Worm (Caenorhabditis elegans) whole organism, late embryonic: ENCODE measurements around the gene col-135.

Source experiments
- C08G9.2 ChIP-seq: sonication (generic microtip); optimal IDR thresholded peaks from 2 replicates; lab custom pipeline; 2016; ENCODE audit warnings: mild to moderate bottlenecking, missing genetic modification characterization, moderate library complexity, missing compliant biosample characterization
- K09A11.1 ChIP-seq: sonication (generic microtip); optimal IDR thresholded peaks from 2 replicates; lab custom pipeline; 2017; ENCODE audit warnings: antibody characterized with exemption, mild to moderate bottlenecking, missing genetic modification characterization, missing compliant biosample characterization; ENCODE audit not compliant: insufficient read depth
- Y22D7AL.16 ChIP-seq: sonication (generic microtip); optimal IDR thresholded peaks from 2 replicates; lab custom pipeline; 2016; ENCODE audit warnings: missing genetic modification characterization, missing compliant biosample characterization
- ama-1 ChIP-seq: fragments of 150-350 bp; optimal IDR thresholded peaks from 2 replicates; lab custom pipeline; 2014
- ceh-14 ChIP-seq: sonication (generic microtip); optimal IDR thresholded peaks from 2 replicates; lab custom pipeline; 2016; ENCODE audit warnings: missing genotype, missing genetic modification characterization, missing compliant biosample characterization
- ceh-18 ChIP-seq: sonication (generic microtip); optimal IDR thresholded peaks from 2 replicates; lab custom pipeline; 2016; ENCODE audit warnings: missing genetic modification characterization, missing compliant biosample characterization
- ceh-19 ChIP-seq: fragments of 200-800 bp; sonication (Bioruptor generic); optimal IDR thresholded peaks from 2 replicates; lab custom pipeline; 2018; ENCODE audit warnings: mild to moderate bottlenecking, missing genetic modification characterization, missing compliant biosample characterization
- ceh-24 ChIP-seq: sonication (generic microtip); optimal IDR thresholded peaks from 2 replicates; lab custom pipeline; 2016; ENCODE audit warnings: mild to moderate bottlenecking, missing genetic modification characterization, missing compliant biosample characterization
- ceh-31 ChIP-seq: sonication (generic microtip); optimal IDR thresholded peaks from 2 replicates; lab custom pipeline; 2016; ENCODE audit warnings: missing genetic modification characterization, missing compliant biosample characterization
- ceh-34 ChIP-seq: sonication (generic microtip); optimal IDR thresholded peaks from 2 replicates; lab custom pipeline; 2016; ENCODE audit warnings: mild to moderate bottlenecking, missing genetic modification characterization, missing compliant biosample characterization
- ceh-6 ChIP-seq: fragments of 200-800 bp; sonication (Bioruptor generic); optimal IDR thresholded peaks from 2 replicates; lab custom pipeline; 2018; ENCODE audit warnings: mild to moderate bottlenecking, missing genetic modification characterization, missing compliant biosample characterization
- che-1 ChIP-seq: sonication (generic microtip); optimal IDR thresholded peaks from 2 replicates; lab custom pipeline; 2016; ENCODE audit warnings: mild to moderate bottlenecking, missing genetic modification characterization, missing compliant biosample characterization
- ets-4 ChIP-seq: sonication (generic microtip); optimal IDR thresholded peaks from 2 replicates; lab custom pipeline; 2016; ENCODE audit warnings: missing genetic modification characterization, missing compliant biosample characterization
- eyg-1 ChIP-seq: sonication (generic microtip); optimal IDR thresholded peaks from 2 replicates; lab custom pipeline; 2016; ENCODE audit warnings: missing genotype, missing genetic modification characterization, missing compliant biosample characterization
- fax-1 ChIP-seq: sonication (generic microtip); optimal IDR thresholded peaks from 2 replicates; lab custom pipeline; 2016; ENCODE audit warnings: missing genotype, missing genetic modification characterization, missing compliant biosample characterization
- fkh-6 ChIP-seq: sonication (generic microtip); optimal IDR thresholded peaks from 2 replicates; lab custom pipeline; 2016; ENCODE audit warnings: missing genetic modification characterization, missing compliant biosample characterization
- gmeb-2 ChIP-seq: sonication (generic microtip); optimal IDR thresholded peaks from 2 replicates; lab custom pipeline; 2016; ENCODE audit warnings: missing genetic modification characterization, inconsistent platforms, missing compliant biosample characterization
- hlh-15 ChIP-seq: sonication (generic microtip); optimal IDR thresholded peaks from 2 replicates; lab custom pipeline; 2016; ENCODE audit warnings: missing genetic modification characterization, missing compliant biosample characterization
- hlh-30 ChIP-seq: sonication (generic microtip); optimal IDR thresholded peaks from 2 replicates; lab custom pipeline; 2017; ENCODE audit warnings: antibody characterized with exemption, missing genetic modification characterization, missing compliant biosample characterization; ENCODE audit not compliant: insufficient read depth
- hlh-6 ChIP-seq: sonication (generic microtip); optimal IDR thresholded peaks from 2 replicates; lab custom pipeline; 2016; ENCODE audit warnings: missing genotype, missing genetic modification characterization, missing compliant biosample characterization
- lin-11 ChIP-seq: fragments of 200-800 bp; sonication (Bioruptor generic); optimal IDR thresholded peaks from 2 replicates; lab custom pipeline; 2018; ENCODE audit warnings: mild to moderate bottlenecking, missing genetic modification characterization, missing compliant biosample characterization
- mec-3 ChIP-seq: sonication (generic microtip); optimal IDR thresholded peaks from 2 replicates; lab custom pipeline; 2016; ENCODE audit warnings: borderline replicate concordance, missing genetic modification characterization, missing compliant biosample characterization
- nfya-1 ChIP-seq: sonication (generic microtip); optimal IDR thresholded peaks from 2 replicates; lab custom pipeline; 2017; ENCODE audit warnings: missing genetic modification characterization, mild to moderate bottlenecking, missing compliant biosample characterization, antibody characterized with exemption, moderate library complexity
- nhr-11 ChIP-seq: fragments of 150-350 bp; optimal IDR thresholded peaks from 2 replicates; lab custom pipeline; 2014; ENCODE audit warnings: missing biosample characterization, missing genetic modification characterization
- nhr-232 ChIP-seq: sonication (generic microtip); optimal IDR thresholded peaks from 2 replicates; lab custom pipeline; 2016; ENCODE audit warnings: missing genetic modification characterization, missing compliant biosample characterization
- pag-3 ChIP-seq: sonication (generic microtip); optimal IDR thresholded peaks from 2 replicates; lab custom pipeline; 2016; ENCODE audit warnings: missing compliant biosample characterization, missing genetic modification characterization, borderline replicate concordance
- pat-9 ChIP-seq: fragments of 200-800 bp; sonication (Bioruptor generic); optimal IDR thresholded peaks from 2 replicates; lab custom pipeline; 2018; ENCODE audit warnings: mild to moderate bottlenecking, missing genetic modification characterization, moderate library complexity, missing compliant biosample characterization
- pax-1 ChIP-seq: fragments of 150-350 bp; optimal IDR thresholded peaks from 2 replicates; lab custom pipeline; 2014; ENCODE audit warnings: missing biosample characterization, missing genetic modification characterization
- pha-2 ChIP-seq: sonication (generic microtip); optimal IDR thresholded peaks from 2 replicates; lab custom pipeline; 2017; ENCODE audit warnings: mild to moderate bottlenecking, missing genetic modification characterization, missing compliant biosample characterization
- ref-2 ChIP-seq: sonication (generic microtip); optimal IDR thresholded peaks from 2 replicates; lab custom pipeline; 2016; ENCODE audit warnings: missing genetic modification characterization, missing compliant biosample characterization
- sox-2 ChIP-seq: fragments of 200-800 bp; sonication (Bioruptor generic); IDR thresholded peaks from 2 replicates; pipeline ENCODE4 v1.3.6; 2022; ENCODE audit warnings: missing genetic modification reagents, missing genetic modification characterization, missing compliant biosample characterization
- syd-9 ChIP-seq: sonication (generic microtip); optimal IDR thresholded peaks from 2 replicates; lab custom pipeline; 2016; ENCODE audit warnings: mild to moderate bottlenecking, missing genetic modification characterization, moderate library complexity, missing compliant biosample characterization
- tbx-2 ChIP-seq: sonication (generic microtip); optimal IDR thresholded peaks from 2 replicates; lab custom pipeline; 2016; ENCODE audit warnings: missing genetic modification characterization, missing compliant biosample characterization
- tbx-7 ChIP-seq: sonication (generic microtip); optimal IDR thresholded peaks from 2 replicates; lab custom pipeline; 2016; ENCODE audit warnings: missing genotype, missing genetic modification characterization, missing compliant biosample characterization
- ttx-3 ChIP-seq: sonication (generic microtip); optimal IDR thresholded peaks from 2 replicates; lab custom pipeline; 2016; ENCODE audit warnings: missing genetic modification reagents, missing genetic modification characterization, missing compliant biosample characterization
- unc-3 ChIP-seq, 2 experiments: fragments of 200-800 bp in 1 of 2; sonication (Bioruptor generic) in 1 of 2; sonication (generic microtip) in 1 of 2; conservative IDR thresholded peaks in 1 of 2; optimal IDR thresholded peaks in 1 of 2; 2 replicates each; pipeline versions ENCODE4 v1.3.6 to Lab custom; 2016 to 2022; ENCODE audit warnings: missing compliant biosample characterization in 2 of 2, missing genetic modification characterization in 2 of 2, missing genetic modification reagents in 1 of 2
- unc-42 ChIP-seq: sonication (generic microtip); optimal IDR thresholded peaks from 2 replicates; lab custom pipeline; 2016; ENCODE audit warnings: missing genotype, missing genetic modification characterization, missing compliant biosample characterization
- zip-5 ChIP-seq: sonication (generic microtip); optimal IDR thresholded peaks from 2 replicates; lab custom pipeline; 2016; ENCODE audit warnings: missing genetic modification characterization, missing compliant biosample characterization

col-135 gene

DNA sequence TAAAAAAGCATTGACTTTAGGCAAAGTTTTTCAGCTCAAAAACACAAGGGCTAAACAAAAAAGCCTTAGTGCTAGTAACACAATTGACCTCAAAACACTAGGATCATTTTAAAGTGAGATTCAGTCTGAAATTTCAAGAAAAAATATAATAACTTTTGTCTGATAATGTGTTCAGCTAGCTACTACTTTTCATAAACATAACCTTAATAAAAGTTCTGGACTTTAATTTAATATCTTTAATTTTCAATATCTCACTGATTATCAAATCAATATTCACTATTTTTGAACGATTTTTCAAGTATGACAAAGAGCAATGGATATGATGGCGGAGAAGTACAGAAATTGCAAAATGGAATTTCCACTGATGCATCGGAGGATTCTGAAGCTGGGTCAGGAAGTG lies 17.3 kb downstream of the col-135 start, which contains the start of gene M199.135:
TSS of gene M199.135 (plus strand) at position 301 of the 400 bp plus-strand sequence.
- TF ChIP-seq pag-3 (no peak), sox-2 (GFP tag; lab: Robert Waterston, UW) (no peak), ttx-3 (tag; lab: Kevin White, UChicago) (no peak), gmeb-2 (tag; lab: Kevin White, UChicago) (no peak), fax-1 (tag; lab: Kevin White, UChicago) (no peak), nfya-1 (tag; lab: Kevin White, UChicago) (no peak), unc-3 (GFP tag; conservative IDR thresholded peaks at IDR 0.05; lab: Robert Waterston, UW) (no peak), unc-3 (tag; optimal IDR thresholded peaks at IDR 0.05; lab: Kevin White, UChicago) (no peak), tbx-7 (tag; lab: Kevin White, UChicago) (no peak), nhr-232 (tag; lab: Kevin White, UChicago) (no peak), pax-1 (tag; lab: Kevin White, UChicago) (no peak), pha-2 (tag; lab: Kevin White, UChicago) (no peak), che-1 (tag; lab: Kevin White, UChicago) (no peak), syd-9 (tag; lab: Kevin White, UChicago) (no peak), hlh-6 (tag; lab: Kevin White, UChicago) (no peak), mec-3 (tag; lab: Kevin White, UChicago) (no peak)

DNA sequence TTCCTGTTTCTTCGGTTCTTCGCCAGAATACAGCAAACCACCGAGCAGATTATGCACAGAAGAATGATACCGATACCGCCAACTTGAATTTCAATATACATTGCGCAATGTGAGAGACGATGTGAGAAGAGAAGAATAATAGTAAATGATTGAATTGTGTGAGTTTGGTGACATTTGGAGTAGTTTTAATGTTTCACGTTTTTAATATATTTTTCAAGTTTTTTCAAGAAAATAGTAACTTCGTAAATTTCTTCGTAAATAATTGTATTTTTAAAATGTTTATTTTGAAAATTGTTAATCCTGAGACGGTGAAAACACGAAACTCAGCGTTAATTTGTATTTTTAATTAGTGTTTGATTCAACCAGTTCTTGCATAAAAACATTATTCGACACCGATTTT lies 18.5 kb downstream of the col-135 start, which contains the start of gene M199.134:
TSS of gene M199.134 (minus strand) at position 101 of the 400 bp plus-strand sequence.
- no peak for TF ChIP-seq fkh-6 (tag; lab: Kevin White, UChicago)
- TF ChIP-seq Y22D7AL.16 (tag; lab: Kevin White, UChicago) = no peak
- TF ChIP-seq eyg-1 (tag; lab: Kevin White, UChicago) = no peak
- no peak for TF ChIP-seq hlh-30 (tag; lab: Kevin White, UChicago)
- TF ChIP-seq unc-42 (tag; lab: Kevin White, UChicago) = no peak
- no peak for TF ChIP-seq ets-4
- no peak for TF ChIP-seq hlh-15 (tag; lab: Kevin White, UChicago)
- no peak for TF ChIP-seq ceh-6 (GFP tag; lab: Kevin White, UChicago)
- no peak for TF ChIP-seq ceh-24
- TF ChIP-seq tbx-2 (tag; lab: Kevin White, UChicago) = no peak
- no peak for TF ChIP-seq zip-5 (tag; lab: Kevin White, UChicago)
- no peak for TF ChIP-seq ceh-18
- TF ChIP-seq K09A11.1 (tag; lab: Kevin White, UChicago) = no peak
- TF ChIP-seq ceh-19 (GFP tag; lab: Kevin White, UChicago) = no peak
- TF ChIP-seq lin-11 = no peak
- no peak for TF ChIP-seq mec-3 (tag; lab: Kevin White, UChicago)
- no peak for TF ChIP-seq pat-9
- no peak for TF ChIP-seq nhr-11 (tag; lab: Kevin White, UChicago)

DNA sequence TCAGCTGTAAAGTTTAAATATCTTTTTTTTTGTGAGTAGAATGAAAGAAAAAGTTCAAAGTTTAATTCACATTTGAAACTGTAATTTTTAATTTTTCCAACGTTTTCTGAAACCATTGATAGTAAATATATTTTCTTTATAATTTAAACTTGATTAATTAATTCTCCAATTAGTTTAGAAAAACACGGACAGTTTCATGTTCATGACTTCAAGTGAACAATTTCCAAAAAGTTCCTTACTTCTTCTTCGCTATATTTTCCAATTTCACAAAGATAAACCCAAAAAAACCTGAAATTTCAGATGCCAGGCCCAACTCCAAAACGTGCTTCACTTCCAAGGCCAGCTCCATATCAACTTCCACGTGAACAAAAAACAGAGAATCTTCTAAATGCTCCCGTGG lies 23.1 kb downstream of the col-135 start, which contains the start of gene M199.2:
TSS of gene M199.2 (plus strand) at position 301 of the 400 bp plus-strand sequence.
- no peak for TF ChIP-seq nhr-11 (tag; lab: Kevin White, UChicago)
- TF ChIP-seq ref-2 (tag; lab: Kevin White, UChicago) = no peak

DNA sequence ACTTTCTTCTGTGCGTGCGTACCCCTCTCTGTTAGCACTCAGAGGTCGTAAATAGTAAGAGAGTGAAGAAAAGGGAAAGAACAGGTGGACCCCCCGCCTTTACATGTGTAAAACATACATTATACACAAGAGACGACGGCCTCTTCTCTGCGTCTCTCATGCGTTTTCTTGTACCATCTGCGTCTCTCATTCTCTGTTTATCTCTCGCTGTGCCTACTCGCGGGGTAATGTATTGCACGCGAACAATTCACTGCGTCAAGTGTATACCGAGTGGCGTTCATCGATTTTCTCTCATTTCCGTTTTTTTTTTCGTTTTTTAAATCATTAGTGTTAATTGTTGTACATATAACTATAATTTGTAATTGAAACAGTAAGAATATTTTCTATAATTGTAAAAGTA lies 24.4 kb downstream of the col-135 start:
- TF ChIP-seq lin-11 (no peak), Y22D7AL.16 (tag; lab: Kevin White, UChicago) (no peak), ceh-14 (no peak), ceh-31 (peak; percentile 40), nfya-1 (tag; lab: Kevin White, UChicago) (peak; percentile 10), fax-1 (tag; lab: Kevin White, UChicago) (no peak), tbx-7 (tag; lab: Kevin White, UChicago) (no peak), ceh-34 (tag; lab: Kevin White, UChicago) (no peak), C08G9.2 (tag; lab: Kevin White, UChicago) (no peak), pax-1 (tag; lab: Kevin White, UChicago) (no peak), ama-1 (lab: Kevin White, UChicago) (no peak)
